Worm (Caenorhabditis elegans) whole organism, L4/young adult: Measurements from ENCODE around the gene ZC204.13.

Experiments
- W03F9.2 ChIP-seq: fragments of 150-350 bp; optimal IDR thresholded peaks from 2 replicates; lab custom pipeline; 2014; ENCODE audit warnings: missing biosample characterization, missing genetic modification characterization
- dao-5 ChIP-seq: sonication (generic microtip); optimal IDR thresholded peaks from 2 replicates; lab custom pipeline; 2016; ENCODE audit warnings: missing genotype, missing genetic modification characterization, moderate library complexity, missing compliant biosample characterization
- him-1 ChIP-seq: sonication (generic microtip); optimal IDR thresholded peaks from 2 replicates; lab custom pipeline; 2016; ENCODE audit warnings: missing genotype, missing genetic modification reagents, missing genetic modification characterization, missing compliant biosample characterization

DNA sequence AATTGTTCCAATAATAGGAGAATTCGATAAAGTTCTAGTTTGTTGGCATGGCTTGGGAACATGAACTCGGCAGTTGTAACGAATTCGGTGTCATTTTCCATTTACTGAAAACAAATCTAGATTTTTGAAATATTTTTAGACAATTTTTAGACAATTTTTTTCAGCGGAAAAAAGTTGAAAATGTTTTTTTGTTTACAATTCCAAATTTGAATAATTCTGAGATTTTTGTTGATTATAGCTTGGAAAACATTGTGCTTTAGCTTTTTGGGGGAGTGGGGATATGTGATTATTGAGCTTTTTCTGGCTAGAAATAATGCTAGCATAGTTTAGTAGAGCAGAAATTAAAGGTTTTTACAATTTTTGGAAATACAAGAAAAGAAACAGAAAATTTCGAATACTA, 8.1 kb upstream of the ZC204.13 start, which contains the start of gene srw-97:
- TF ChIP-seq dao-5 (no peak), him-1 (no peak), W03F9.2 (tag; lab: Kevin White, UChicago) (no peak)
